Fruit fly (Drosophila melanogaster) whole organism, wandering third instar larva: Measurements from ENCODE around the gene nht.
A peak's percentile ranks its signal among the peaks of the same experiment; 100 is the strongest.

Experiments
- CG32264 ChIP-seq: fragments of 200-800 bp; sonication (Bioruptor generic); optimal IDR thresholded peaks from 2 replicates; lab custom pipeline; 2016; ENCODE audit warnings: missing biosample characterization, missing genetic modification characterization
- CG9705 ChIP-seq: fragments of 200-800 bp; sonication (Bioruptor generic); optimal IDR thresholded peaks from 2 replicates; lab custom pipeline; 2018; ENCODE audit warnings: missing biosample characterization, mild to moderate bottlenecking, missing genetic modification characterization
- CrebA ChIP-seq: fragments of 200-800 bp; sonication (Bioruptor generic); optimal IDR thresholded peaks from 2 replicates; lab custom pipeline; 2016; ENCODE audit warnings: missing biosample characterization, mild to moderate bottlenecking, missing genetic modification characterization, borderline replicate concordance
- Dfd ChIP-seq: fragments of >200 bp; optimal IDR thresholded peaks from 2 replicates; lab custom pipeline; 2017; ENCODE audit warnings: missing biosample characterization, missing genetic modification characterization
- Dif ChIP-seq: fragments of 200-275, 200-300 bp; sonication (Bioruptor generic); optimal IDR thresholded peaks from 2 replicates; lab custom pipeline; 2018; ENCODE audit warnings: missing biosample characterization, missing genetic modification characterization; ENCODE audit not compliant: partially characterized antibody
- GATAd ChIP-seq: sonication (Bioruptor generic); optimal IDR thresholded peaks from 2 replicates; lab custom pipeline; 2016; ENCODE audit warnings: missing biosample characterization, missing genetic modification characterization
- Hnf4 ChIP-seq: fragments of 200-800 bp; sonication (Bioruptor generic); optimal IDR thresholded peaks from 2 replicates; lab custom pipeline; 2016; ENCODE audit warnings: missing biosample characterization, mild to moderate bottlenecking, missing genetic modification characterization
- Hr78 ChIP-seq: fragments of >200 bp; optimal IDR thresholded peaks from 2 replicates; lab custom pipeline; 2017; ENCODE audit warnings: missing biosample characterization, missing genetic modification characterization
- Sp1 ChIP-seq: fragments of 200-800 bp; sonication (Bioruptor generic); optimal IDR thresholded peaks from 3 replicates; lab custom pipeline; 2019; ENCODE audit warnings: missing biosample characterization, mild to moderate bottlenecking, missing genetic modification characterization, moderate library complexity
- br ChIP-seq: fragments of 200-800 bp; sonication (Bioruptor generic); optimal IDR thresholded peaks from 2 replicates; lab custom pipeline; 2016; ENCODE audit warnings: missing biosample characterization, missing genetic modification characterization
- brk ChIP-seq: fragments of 200-800 bp; sonication (Bioruptor generic); optimal IDR thresholded peaks from 2 replicates; lab custom pipeline; 2016; ENCODE audit warnings: missing biosample characterization, mild to moderate bottlenecking, missing genetic modification characterization
- ey ChIP-seq: fragments of 200-800 bp; sonication (Bioruptor generic); optimal IDR thresholded peaks from 2 replicates; lab custom pipeline; 2016; ENCODE audit warnings: missing biosample characterization, missing genetic modification characterization
- fru ChIP-seq: fragments of 200-800 bp; sonication (Bioruptor generic); optimal IDR thresholded peaks from 3 replicates; lab custom pipeline; 2016; ENCODE audit warnings: missing biosample characterization, mild to moderate bottlenecking, missing genetic modification characterization
- woc ChIP-seq: sonication (Bioruptor generic); optimal IDR thresholded peaks from 2 replicates; lab custom pipeline; 2016; ENCODE audit warnings: missing biosample characterization, mild to moderate bottlenecking, missing genetic modification characterization

DNA sequence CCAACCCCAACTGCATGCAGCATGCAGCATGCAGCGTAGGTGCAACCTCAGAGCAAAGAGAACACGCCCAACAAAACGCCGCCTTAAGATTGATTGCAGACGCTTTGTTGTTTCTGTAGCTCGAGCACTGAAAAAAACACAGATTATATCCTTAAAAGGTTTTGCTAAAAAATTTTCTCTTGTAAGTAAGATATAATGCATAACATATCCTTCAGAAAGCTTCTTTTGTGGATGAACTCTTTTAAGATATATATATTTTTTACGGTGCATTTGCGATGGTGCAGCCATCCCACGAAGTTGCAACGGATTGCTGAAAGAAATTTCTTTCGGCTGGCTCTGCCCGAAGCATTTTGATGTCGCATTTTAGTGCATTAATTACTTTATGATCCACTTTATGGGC lies 42.9 kb downstream of the nht start:
- TF ChIP-seq fru (GFP tag; lab: Kevin White, UChicago) (peak; percentile 38), woc (GFP tag; lab: Kevin White, UChicago) (peak; percentile 22), CG9705 (no peak), Hr78 (GFP tag; lab: Kevin White, UChicago) (no peak), br (GFP tag; lab: Kevin White, UChicago) (peak; percentile 16), Dfd (no peak), Sp1 (GFP tag; lab: Kevin White, UChicago) (peak; percentile 19), CrebA (GFP tag; lab: Kevin White, UChicago) (no peak), Dif (no peak), CG32264 (GFP tag; lab: Kevin White, UChicago) (no peak), brk (GFP tag; lab: Kevin White, UChicago) (peak; percentile 14), ey (GFP tag; lab: Kevin White, UChicago) (peak; percentile 54), GATAd (GFP tag; lab: Kevin White, UChicago) (no peak), Hnf4 (GFP tag; lab: Kevin White, UChicago) (peak; percentile 40)
